Fruit fly (Drosophila melanogaster): ENCODE results near the gene GluRS-m.

DNA sequence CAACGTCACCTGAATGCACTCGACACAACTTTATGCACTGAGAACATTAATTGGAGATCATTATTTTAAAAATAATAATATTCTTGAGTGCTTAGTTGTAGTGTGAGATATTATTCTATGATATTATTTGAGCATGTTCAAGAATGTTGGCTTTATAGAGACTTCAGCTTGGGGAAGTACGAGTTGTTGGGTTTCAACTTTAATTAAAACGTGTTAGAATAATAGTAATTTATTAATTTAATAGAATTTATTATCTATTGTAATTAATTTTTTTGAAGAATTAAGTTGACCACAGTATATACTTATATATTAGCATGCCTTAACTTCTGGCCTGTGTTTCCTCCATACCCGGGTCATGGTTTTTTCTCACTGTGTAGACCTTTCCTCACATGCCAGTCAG lies 46.9 kb upstream of the GluRS-m start:
- TF ChIP-seq CG8478 (optimal IDR thresholded peaks at IDR 0.05) (no peak), CTCF (optimal IDR thresholded peaks at IDR 0.05) (no peak)

Measured in S2 (cell line).